Worm (Caenorhabditis elegans): ENCODE data around the gene cec-2.

ce11 chrIV:1167352-1167751, 3.2 kb upstream of the cec-2 start:
- TF ChIP-seq scrt-1 (GFP tag; IDR thresholded peaks at IDR 0.05), result no peak
- TF ChIP-seq ama-1 (optimal IDR thresholded peaks at IDR 0.05), result no peak
- TF ChIP-seq flt-1 (GFP tag; IDR thresholded peaks at IDR 0.05), result no peak
- TF ChIP-seq tbx-37 (GFP tag; conservative IDR thresholded peaks at IDR 0.05), result no peak
